Worm (Caenorhabditis elegans) whole organism, L4 larva: ENCODE measurements around the gene F19F10.1.

Source experiments
- daf-16 ChIP-seq, 3 experiments: sonication (generic microtip); optimal IDR thresholded peaks; 2 replicates each; lab custom pipeline; 2016 to 2017; ENCODE audit warnings: missing genetic modification characterization in 3 of 3, missing genetic modification reagents in 3 of 3, mild to moderate bottlenecking in 2 of 3, missing compliant biosample characterization in 2 of 3, missing biosample characterization in 1 of 3, moderate library complexity in 1 of 3
- nhr-77 ChIP-seq: fragments of 150-350 bp; optimal IDR thresholded peaks from 2 replicates; lab custom pipeline; 2014; ENCODE audit warnings: missing biosample characterization, missing genetic modification characterization
- skn-1 ChIP-seq: fragments of 150-350 bp; optimal IDR thresholded peaks from 2 replicates; lab custom pipeline; 2014; ENCODE audit warnings: missing biosample characterization, missing genetic modification characterization

- no peak for TF ChIP-seq skn-1 (tag; lab: Kevin White, UChicago)
- TF ChIP-seq nhr-77 (tag; lab: Kevin White, UChicago) = no peak
- TF ChIP-seq daf-16 (GFP tag; optimal IDR thresholded peaks at IDR 0.05; lab: Kevin White, UChicago) = no peak
- TF ChIP-seq daf-16 (tag; optimal IDR thresholded peaks at IDR 0.05; lab: Kevin White, UChicago) = no peak
Measured at ce11 chrV:7558693-7559092, 4.4 kb upstream of the F19F10.1 start, which contains the start of gene ets-7.
